Worm (Caenorhabditis elegans) whole organism, late embryonic: ENCODE data around the gene R10H10.7.

Experiments used
- C38D4.7 ChIP-seq: fragments of 200-800 bp; sonication (Bioruptor generic); optimal IDR thresholded peaks from 2 replicates; lab custom pipeline; 2018; ENCODE audit warnings: mild to moderate bottlenecking, missing genetic modification characterization, moderate library complexity, missing compliant biosample characterization
- F13H6.1 ChIP-seq: sonication (generic microtip); optimal IDR thresholded peaks from 2 replicates; lab custom pipeline; 2016; ENCODE audit warnings: missing genetic modification characterization, missing compliant biosample characterization
- K02D7.2 ChIP-seq: sonication (generic microtip); optimal IDR thresholded peaks from 2 replicates; lab custom pipeline; 2017; ENCODE audit warnings: mild to moderate bottlenecking, missing genetic modification characterization, missing compliant biosample characterization
- K09A11.1 ChIP-seq: sonication (generic microtip); optimal IDR thresholded peaks from 2 replicates; lab custom pipeline; 2017; ENCODE audit warnings: antibody characterized with exemption, mild to moderate bottlenecking, missing genetic modification characterization, missing compliant biosample characterization; ENCODE audit not compliant: insufficient read depth
- T23F11.4 ChIP-seq: fragments of 200-800 bp; sonication (Bioruptor generic); optimal IDR thresholded peaks from 2 replicates; lab custom pipeline; 2018; ENCODE audit warnings: mild to moderate bottlenecking, missing genetic modification characterization, missing compliant biosample characterization
- Y22D7AL.16 ChIP-seq: sonication (generic microtip); optimal IDR thresholded peaks from 2 replicates; lab custom pipeline; 2016; ENCODE audit warnings: missing genetic modification characterization, missing compliant biosample characterization
- ahr-1 ChIP-seq: sonication (generic microtip); optimal IDR thresholded peaks from 2 replicates; lab custom pipeline; 2016; ENCODE audit warnings: missing genetic modification characterization, missing compliant biosample characterization
- ama-1 ChIP-seq: fragments of 150-350 bp; optimal IDR thresholded peaks from 2 replicates; lab custom pipeline; 2014
- ceh-18 ChIP-seq: sonication (generic microtip); optimal IDR thresholded peaks from 2 replicates; lab custom pipeline; 2016; ENCODE audit warnings: missing genetic modification characterization, missing compliant biosample characterization
- ceh-19 ChIP-seq: fragments of 200-800 bp; sonication (Bioruptor generic); optimal IDR thresholded peaks from 2 replicates; lab custom pipeline; 2018; ENCODE audit warnings: mild to moderate bottlenecking, missing genetic modification characterization, missing compliant biosample characterization
- ceh-2 ChIP-seq: sonication (generic microtip); optimal IDR thresholded peaks from 2 replicates; lab custom pipeline; 2016; ENCODE audit warnings: missing genotype, missing genetic modification characterization, missing compliant biosample characterization
- ceh-22 ChIP-seq: sonication (generic microtip); optimal IDR thresholded peaks from 2 replicates; lab custom pipeline; 2017; ENCODE audit warnings: missing biosample characterization, missing genetic modification characterization
- ceh-24 ChIP-seq: sonication (generic microtip); optimal IDR thresholded peaks from 2 replicates; lab custom pipeline; 2016; ENCODE audit warnings: mild to moderate bottlenecking, missing genetic modification characterization, missing compliant biosample characterization
- ceh-30 ChIP-seq: fragments of 150-350 bp; optimal IDR thresholded peaks from 2 replicates; lab custom pipeline; 2014; ENCODE audit warnings: missing biosample characterization, missing genetic modification characterization
- ceh-31 ChIP-seq: sonication (generic microtip); optimal IDR thresholded peaks from 2 replicates; lab custom pipeline; 2016; ENCODE audit warnings: missing genetic modification characterization, missing compliant biosample characterization
- ceh-34 ChIP-seq: sonication (generic microtip); optimal IDR thresholded peaks from 2 replicates; lab custom pipeline; 2016; ENCODE audit warnings: mild to moderate bottlenecking, missing genetic modification characterization, missing compliant biosample characterization
- ceh-45 ChIP-seq: fragments of 200-800 bp; sonication (Bioruptor generic); IDR thresholded peaks from 2 replicates; pipeline ENCODE4 v1.3.6; 2022; ENCODE audit warnings: missing genetic modification reagents, missing genetic modification characterization, missing compliant biosample characterization
- ceh-48 ChIP-seq: sonication (generic microtip); optimal IDR thresholded peaks from 2 replicates; lab custom pipeline; 2016; ENCODE audit warnings: missing genetic modification characterization, inconsistent platforms, missing compliant biosample characterization
- ceh-6 ChIP-seq: fragments of 200-800 bp; sonication (Bioruptor generic); optimal IDR thresholded peaks from 2 replicates; lab custom pipeline; 2018; ENCODE audit warnings: mild to moderate bottlenecking, missing genetic modification characterization, missing compliant biosample characterization
- ceh-9 ChIP-seq: sonication (generic microtip); optimal IDR thresholded peaks from 2 replicates; lab custom pipeline; 2016; ENCODE audit warnings: mild to moderate bottlenecking, missing genetic modification characterization, inconsistent platforms, missing compliant biosample characterization
- dve-1 ChIP-seq: sonication (generic microtip); optimal IDR thresholded peaks from 2 replicates; lab custom pipeline; 2017; ENCODE audit warnings: antibody characterized with exemption, mild to moderate bottlenecking, missing genetic modification characterization, missing compliant biosample characterization
- elt-2 ChIP-seq: sonication (generic microtip); optimal IDR thresholded peaks from 2 replicates; lab custom pipeline; 2016; ENCODE audit warnings: missing genetic modification reagents, missing genetic modification characterization, missing compliant biosample characterization
- ets-4 ChIP-seq: sonication (generic microtip); optimal IDR thresholded peaks from 2 replicates; lab custom pipeline; 2016; ENCODE audit warnings: missing genetic modification characterization, missing compliant biosample characterization
- eyg-1 ChIP-seq: sonication (generic microtip); optimal IDR thresholded peaks from 2 replicates; lab custom pipeline; 2016; ENCODE audit warnings: missing genotype, missing genetic modification characterization, missing compliant biosample characterization
- fax-1 ChIP-seq: sonication (generic microtip); optimal IDR thresholded peaks from 2 replicates; lab custom pipeline; 2016; ENCODE audit warnings: missing genotype, missing genetic modification characterization, missing compliant biosample characterization
- fkh-10 ChIP-seq: fragments of 150-350 bp; optimal IDR thresholded peaks from 2 replicates; lab custom pipeline; 2014; ENCODE audit warnings: missing biosample characterization, missing genetic modification reagents, missing genetic modification characterization
- fkh-6 ChIP-seq: sonication (generic microtip); optimal IDR thresholded peaks from 2 replicates; lab custom pipeline; 2016; ENCODE audit warnings: missing genetic modification characterization, missing compliant biosample characterization
- hlh-15 ChIP-seq: sonication (generic microtip); optimal IDR thresholded peaks from 2 replicates; lab custom pipeline; 2016; ENCODE audit warnings: missing genetic modification characterization, missing compliant biosample characterization
- hlh-30 ChIP-seq: sonication (generic microtip); optimal IDR thresholded peaks from 2 replicates; lab custom pipeline; 2017; ENCODE audit warnings: antibody characterized with exemption, missing genetic modification characterization, missing compliant biosample characterization; ENCODE audit not compliant: insufficient read depth
- hlh-6 ChIP-seq: sonication (generic microtip); optimal IDR thresholded peaks from 2 replicates; lab custom pipeline; 2016; ENCODE audit warnings: missing genotype, missing genetic modification characterization, missing compliant biosample characterization
- hlh-8 ChIP-seq: sonication (generic microtip); optimal IDR thresholded peaks from 2 replicates; lab custom pipeline; 2016; ENCODE audit warnings: missing genotype, missing genetic modification characterization, missing compliant biosample characterization
- lim-6 ChIP-seq: sonication (generic microtip); optimal IDR thresholded peaks from 2 replicates; lab custom pipeline; 2016; ENCODE audit warnings: missing genetic modification characterization, missing compliant biosample characterization
- lin-11 ChIP-seq: fragments of 200-800 bp; sonication (Bioruptor generic); optimal IDR thresholded peaks from 2 replicates; lab custom pipeline; 2018; ENCODE audit warnings: mild to moderate bottlenecking, missing genetic modification characterization, missing compliant biosample characterization
- mec-3 ChIP-seq: sonication (generic microtip); optimal IDR thresholded peaks from 2 replicates; lab custom pipeline; 2016; ENCODE audit warnings: borderline replicate concordance, missing genetic modification characterization, missing compliant biosample characterization
- nhr-11 ChIP-seq: fragments of 150-350 bp; optimal IDR thresholded peaks from 2 replicates; lab custom pipeline; 2014; ENCODE audit warnings: missing biosample characterization, missing genetic modification characterization
- nhr-232 ChIP-seq: sonication (generic microtip); optimal IDR thresholded peaks from 2 replicates; lab custom pipeline; 2016; ENCODE audit warnings: missing genetic modification characterization, missing compliant biosample characterization
- npax-4 ChIP-seq: sonication (generic microtip); optimal IDR thresholded peaks from 2 replicates; lab custom pipeline; 2016; ENCODE audit warnings: missing genetic modification characterization, missing compliant biosample characterization
- pag-3 ChIP-seq: sonication (generic microtip); optimal IDR thresholded peaks from 2 replicates; lab custom pipeline; 2016; ENCODE audit warnings: missing compliant biosample characterization, missing genetic modification characterization, borderline replicate concordance
- pax-1 ChIP-seq: fragments of 150-350 bp; optimal IDR thresholded peaks from 2 replicates; lab custom pipeline; 2014; ENCODE audit warnings: missing biosample characterization, missing genetic modification characterization
- pha-4 ChIP-seq: fragments of 150-350 bp; optimal IDR thresholded peaks from 2 replicates; lab custom pipeline; 2018; ENCODE audit warnings: missing biosample characterization, missing genetic modification reagents, missing genetic modification characterization
- pqm-1 ChIP-seq: sonication (generic microtip); optimal IDR thresholded peaks from 2 replicates; lab custom pipeline; 2016; ENCODE audit warnings: missing genetic modification characterization, missing compliant biosample characterization
- pros-1 ChIP-seq: fragments of 150-350 bp; optimal IDR thresholded peaks from 2 replicates; lab custom pipeline; 2014; ENCODE audit warnings: missing biosample characterization, missing genetic modification reagents, missing genetic modification characterization
- sox-2 ChIP-seq: fragments of 200-800 bp; sonication (Bioruptor generic); IDR thresholded peaks from 2 replicates; pipeline ENCODE4 v1.3.6; 2022; ENCODE audit warnings: missing genetic modification reagents, missing genetic modification characterization, missing compliant biosample characterization
- syd-9 ChIP-seq: sonication (generic microtip); optimal IDR thresholded peaks from 2 replicates; lab custom pipeline; 2016; ENCODE audit warnings: mild to moderate bottlenecking, missing genetic modification characterization, moderate library complexity, missing compliant biosample characterization
- tbx-7 ChIP-seq: sonication (generic microtip); optimal IDR thresholded peaks from 2 replicates; lab custom pipeline; 2016; ENCODE audit warnings: missing genotype, missing genetic modification characterization, missing compliant biosample characterization
- ttx-3 ChIP-seq: sonication (generic microtip); optimal IDR thresholded peaks from 2 replicates; lab custom pipeline; 2016; ENCODE audit warnings: missing genetic modification reagents, missing genetic modification characterization, missing compliant biosample characterization
- unc-42 ChIP-seq: sonication (generic microtip); optimal IDR thresholded peaks from 2 replicates; lab custom pipeline; 2016; ENCODE audit warnings: missing genotype, missing genetic modification characterization, missing compliant biosample characterization
- unc-86 ChIP-seq: sonication (generic microtip); optimal IDR thresholded peaks from 2 replicates; lab custom pipeline; 2016; ENCODE audit warnings: missing genetic modification characterization, missing compliant biosample characterization
- zip-5 ChIP-seq: sonication (generic microtip); optimal IDR thresholded peaks from 2 replicates; lab custom pipeline; 2016; ENCODE audit warnings: missing genetic modification characterization, missing compliant biosample characterization
- ztf-16 ChIP-seq: sonication (generic microtip); optimal IDR thresholded peaks from 2 replicates; lab custom pipeline; 2017; ENCODE audit warnings: missing genetic modification characterization, missing compliant biosample characterization

R10H10.7 gene

DNA sequence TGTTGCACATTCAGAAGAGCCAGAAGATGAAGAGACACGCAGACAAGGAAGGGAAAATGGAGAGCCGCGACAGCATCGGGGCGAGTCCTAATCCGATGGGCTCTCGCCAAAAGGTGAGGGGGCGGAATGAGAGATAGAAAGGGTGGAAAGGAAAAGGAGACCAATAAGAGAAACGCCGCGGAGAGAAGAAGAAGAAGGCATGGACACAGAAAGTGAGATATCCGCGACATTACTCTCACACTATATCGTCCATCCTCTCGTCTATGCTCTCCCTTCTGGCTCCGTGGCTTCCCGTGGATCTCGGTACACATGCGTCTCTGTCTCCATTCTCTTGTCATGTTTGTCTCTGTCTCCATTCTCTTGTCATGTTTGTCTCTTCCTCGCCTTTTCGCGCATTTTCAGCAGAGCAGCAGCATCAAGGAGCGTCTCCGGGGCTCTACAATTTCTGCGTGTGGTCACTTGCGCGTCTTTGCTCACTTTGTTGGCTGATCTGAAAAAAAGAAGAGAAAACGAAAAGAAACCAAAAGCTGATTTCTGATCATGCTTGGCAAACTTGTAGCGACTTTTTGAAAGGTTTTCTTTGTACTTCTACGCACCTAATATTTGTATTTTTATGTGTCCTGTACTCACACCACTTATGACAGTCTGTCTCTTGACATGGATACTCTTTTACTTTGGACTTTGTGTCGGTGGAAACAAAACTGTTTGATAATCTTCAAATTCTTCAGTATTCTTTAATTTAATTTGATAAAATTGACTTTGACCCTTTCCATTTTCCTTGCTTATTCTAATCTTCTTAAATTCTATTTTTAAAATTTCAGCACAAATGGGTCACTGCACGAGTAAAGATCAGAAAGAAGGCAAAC, 10.3 kb downstream of the R10H10.7 start, which contains the start of gene gpa-7 (continued):
- peak; percentile 26 for TF ChIP-seq pros-1
- no peak for TF ChIP-seq eyg-1
- peak; percentile 15 for TF ChIP-seq lim-6 (tag; lab: Kevin White, UChicago)
- no peak for TF ChIP-seq pha-4 (tag; lab: Kevin White, UChicago)
- no peak for TF ChIP-seq T23F11.4 (GFP tag; lab: Kevin White, UChicago)
- peak; percentile 10 for TF ChIP-seq hlh-6
- TF ChIP-seq npax-4 = no peak
- no peak for TF ChIP-seq ttx-3 (tag; lab: Kevin White, UChicago)
- peak; percentile 22 for TF ChIP-seq unc-86 (tag; lab: Kevin White, UChicago)
- no peak for TF ChIP-seq fkh-6
- TF ChIP-seq dve-1 = no peak
- no peak for TF ChIP-seq ceh-45
- TF ChIP-seq hlh-8 = peak; percentile 33
- no peak for TF ChIP-seq hlh-15 (tag; lab: Kevin White, UChicago)
- no peak for TF ChIP-seq ahr-1
- TF ChIP-seq syd-9 (tag; lab: Kevin White, UChicago) = peak; percentile 37
- TF ChIP-seq ceh-2 (tag; lab: Kevin White, UChicago) = no peak
- no peak for TF ChIP-seq ceh-48 (tag; lab: Kevin White, UChicago)
- no peak for TF ChIP-seq pax-1
- TF ChIP-seq ceh-30 (tag; lab: Kevin White, UChicago) = no peak
- TF ChIP-seq ztf-16 (tag; lab: Kevin White, UChicago) = no peak
- TF ChIP-seq F13H6.1 = peak; percentile 63
- TF ChIP-seq ceh-34 (tag; lab: Kevin White, UChicago) = peak; percentile 82
- no peak for TF ChIP-seq ceh-9 (tag; lab: Kevin White, UChicago)
- TF ChIP-seq ceh-6 (GFP tag; lab: Kevin White, UChicago) = no peak
- TF ChIP-seq hlh-30 (tag; lab: Kevin White, UChicago) = no peak
- TF ChIP-seq sox-2 = no peak
- TF ChIP-seq mec-3 (tag; lab: Kevin White, UChicago) = peak; percentile 3
- TF ChIP-seq ceh-24 (tag; lab: Kevin White, UChicago) = no peak
- no peak for TF ChIP-seq nhr-232 (tag; lab: Kevin White, UChicago)
- no peak for TF ChIP-seq K02D7.2 (tag; lab: Kevin White, UChicago)
- no peak for TF ChIP-seq K09A11.1 (tag; lab: Kevin White, UChicago)
- no peak for TF ChIP-seq ceh-22 (tag; lab: Kevin White, UChicago)
- no peak for TF ChIP-seq pqm-1 (tag; lab: Kevin White, UChicago)
- TF ChIP-seq unc-42 (tag; lab: Kevin White, UChicago) = peak; percentile 86
- no peak for TF ChIP-seq elt-2 (tag; lab: Kevin White, UChicago)
- TF ChIP-seq Y22D7AL.16 = no peak
- TF ChIP-seq ets-4 (tag; lab: Kevin White, UChicago) = no peak
- TF ChIP-seq nhr-11 (tag; lab: Kevin White, UChicago) = no peak
- no peak for TF ChIP-seq tbx-7 (tag; lab: Kevin White, UChicago)
- TF ChIP-seq pag-3 (tag; lab: Kevin White, UChicago) = no peak
- TF ChIP-seq ceh-18 (tag; lab: Kevin White, UChicago) = peak; percentile 88
- no peak for TF ChIP-seq lin-11 (tag; lab: Kevin White, UChicago)
- peak; percentile 88 for TF ChIP-seq ceh-31 (tag; lab: Kevin White, UChicago)
- peak; percentile 74 for TF ChIP-seq ceh-19 (GFP tag; lab: Kevin White, UChicago)
- no peak for TF ChIP-seq zip-5 (tag; lab: Kevin White, UChicago)
- no peak for TF ChIP-seq C38D4.7 (GFP tag; lab: Kevin White, UChicago)
- TF ChIP-seq ama-1 (lab: Kevin White, UChicago) = no peak
- TF ChIP-seq fkh-10 = peak; percentile 53
- peak; percentile 68 for TF ChIP-seq fax-1 (tag; lab: Kevin White, UChicago)
